Worm (Caenorhabditis elegans): ENCODE data around the gene mbk-1.

- TF ChIP-seq ama-1 (optimal IDR thresholded peaks at IDR 0.05): no peak
- TF ChIP-seq tbx-11 (GFP tag; IDR thresholded peaks at IDR 0.05): no peak
- no peak for TF ChIP-seq scrt-1 (GFP tag; IDR thresholded peaks at IDR 0.05)
- TF ChIP-seq ceh-36 (tag; optimal IDR thresholded peaks at IDR 0.05): no peak
- TF ChIP-seq tbx-37 (GFP tag; conservative IDR thresholded peaks at IDR 0.05): no peak
- TF ChIP-seq pes-1 (GFP tag; IDR thresholded peaks at IDR 0.05): no peak
These were observed 41.4 kb upstream of the mbk-1 start, which contains the start of gene C27C12.3 for ce11 chrX:14865744-14866143.

Measured in whole organism, early embryonic.